Worm (Caenorhabditis elegans): ENCODE measurements around the gene C06E1.7.

C06E1.7 gene

ce11 chrIII:8554472-8554871, 39.0 kb downstream of the C06E1.7 start, which contains the start of gene gsto-2:
gsto-2 (plus strand) TSS chrIII:8554772.
- no peak for TF ChIP-seq ref-1 (GFP tag; conservative IDR thresholded peaks at IDR 0.05)
- TF ChIP-seq ztf-29 (GFP tag; IDR thresholded peaks at IDR 0.05), result no peak
- no peak for TF ChIP-seq tab-1 (GFP tag; IDR thresholded peaks at IDR 0.05)
- no peak for TF ChIP-seq T22C8.4 (GFP tag; IDR thresholded peaks at IDR 0.05)
- no peak for TF ChIP-seq cog-1 (tag; optimal IDR thresholded peaks at IDR 0.05)
- TF ChIP-seq ztf-23 (GFP tag; IDR thresholded peaks at IDR 0.05), result no peak
- TF ChIP-seq med-1 (GFP tag; optimal IDR thresholded peaks at IDR 0.05; ENCODE audit: insufficient read depth), result no peak
- no peak for TF ChIP-seq klf-2 (GFP tag; conservative IDR thresholded peaks at IDR 0.05)
- no peak for TF ChIP-seq flt-1 (GFP tag; IDR thresholded peaks at IDR 0.05)

ce11 chrIII:8552125-8552524, 41.4 kb downstream of the C06E1.7 start, which contains the start of gene C02D5.4:
C02D5.4 (plus strand) TSS chrIII:8552165.
- no peak for TF ChIP-seq tab-1 (GFP tag; IDR thresholded peaks at IDR 0.05)
- TF ChIP-seq med-1 (GFP tag; optimal IDR thresholded peaks at IDR 0.05; ENCODE audit: insufficient read depth), result no peak
- no peak for TF ChIP-seq T22C8.4 (GFP tag; IDR thresholded peaks at IDR 0.05)
- TF ChIP-seq ztf-23 (GFP tag; IDR thresholded peaks at IDR 0.05), result no peak
- no peak for TF ChIP-seq cog-1 (tag; optimal IDR thresholded peaks at IDR 0.05)
- no peak for TF ChIP-seq ref-1 (GFP tag; conservative IDR thresholded peaks at IDR 0.05)
- TF ChIP-seq klf-2 (GFP tag; conservative IDR thresholded peaks at IDR 0.05), result no peak
- no peak for TF ChIP-seq ztf-29 (GFP tag; IDR thresholded peaks at IDR 0.05)
- no peak for TF ChIP-seq flt-1 (GFP tag; IDR thresholded peaks at IDR 0.05)

ce11 chrIII:8551705-8552104, 41.8 kb downstream of the C06E1.7 start:
- TF ChIP-seq klf-2 (GFP tag; conservative IDR thresholded peaks at IDR 0.05), result no peak
- no peak for TF ChIP-seq ztf-23 (GFP tag; IDR thresholded peaks at IDR 0.05)
- TF ChIP-seq ref-1 (GFP tag; conservative IDR thresholded peaks at IDR 0.05), result no peak
- TF ChIP-seq cog-1 (tag; optimal IDR thresholded peaks at IDR 0.05), result no peak
- no peak for TF ChIP-seq ztf-29 (GFP tag; IDR thresholded peaks at IDR 0.05)
- TF ChIP-seq T22C8.4 (GFP tag; IDR thresholded peaks at IDR 0.05), result no peak
- TF ChIP-seq flt-1 (GFP tag; IDR thresholded peaks at IDR 0.05), result no peak
- no peak for TF ChIP-seq med-1 (GFP tag; optimal IDR thresholded peaks at IDR 0.05; ENCODE audit: insufficient read depth)
- no peak for TF ChIP-seq tab-1 (GFP tag; IDR thresholded peaks at IDR 0.05)

ce11 chrIII:8545515-8545914, 48.0 kb downstream of the C06E1.7 start, which contains the start of gene ZC21.6:
ZC21.6 (minus strand) TSS chrIII:8545615.
- no peak for TF ChIP-seq ztf-29 (GFP tag; IDR thresholded peaks at IDR 0.05)
- TF ChIP-seq med-1 (GFP tag; optimal IDR thresholded peaks at IDR 0.05; ENCODE audit: insufficient read depth), result no peak
- no peak for TF ChIP-seq flt-1 (GFP tag; IDR thresholded peaks at IDR 0.05)
- TF ChIP-seq T22C8.4 (GFP tag; IDR thresholded peaks at IDR 0.05), result no peak
- TF ChIP-seq klf-2 (GFP tag; conservative IDR thresholded peaks at IDR 0.05), result no peak
- no peak for TF ChIP-seq cog-1 (tag; optimal IDR thresholded peaks at IDR 0.05)
- no peak for TF ChIP-seq ref-1 (GFP tag; conservative IDR thresholded peaks at IDR 0.05)
- no peak for TF ChIP-seq ztf-23 (GFP tag; IDR thresholded peaks at IDR 0.05)

Data from whole organism, midembryonic.